Worm (Caenorhabditis elegans) whole organism, L4 larva: Measurements from ENCODE around the gene gba-1.

ENCODE experiments used
- F37D6.2 ChIP-seq: sonication (generic microtip); optimal IDR thresholded peaks from 2 replicates; lab custom pipeline; 2016; ENCODE audit warnings: mild to moderate bottlenecking, missing genetic modification characterization, missing compliant biosample characterization
- aha-1 ChIP-seq: fragments of 150-350 bp; peaks from one replicate; lab custom pipeline; 2014; ENCODE audit warnings: missing biosample characterization, missing genetic modification characterization
- aly-2 ChIP-seq: sonication (generic microtip); optimal IDR thresholded peaks from 2 replicates; lab custom pipeline; 2018; ENCODE audit warnings: missing biosample characterization, missing genetic modification characterization
- ama-1 ChIP-seq: fragments of 150-350 bp; optimal IDR thresholded peaks from 2 replicates; lab custom pipeline; 2014; ENCODE audit warnings: inconsistent platforms, mixed read lengths
- ceh-28 ChIP-seq: fragments of 150-350 bp; optimal IDR thresholded peaks from 2 replicates; lab custom pipeline; 2014; ENCODE audit warnings: missing biosample characterization, missing genetic modification reagents, missing genetic modification characterization
- ceh-62 ChIP-seq: sonication (generic microtip); optimal IDR thresholded peaks from 2 replicates; lab custom pipeline; 2017; ENCODE audit warnings: missing biosample characterization, missing genetic modification characterization
- ceh-82 ChIP-seq: sonication (generic microtip); optimal IDR thresholded peaks from 2 replicates; lab custom pipeline; 2017; ENCODE audit warnings: missing biosample characterization, missing genetic modification characterization
- ces-1 ChIP-seq: fragments of 150-350 bp; sonication (generic microtip); optimal IDR thresholded peaks from 4 replicates; lab custom pipeline; 2014; ENCODE audit warnings: missing biosample characterization, missing genetic modification reagents, missing genetic modification characterization
- dmd-6 ChIP-seq: fragments of 200-800 bp; sonication (Bioruptor generic); IDR thresholded peaks from 2 replicates; pipeline ENCODE4 v1.3.6; 2022; ENCODE audit warnings: missing genetic modification reagents, missing genetic modification characterization, missing compliant biosample characterization
- mdl-1 ChIP-seq, 2 experiments: fragments of 150-350 bp in 1 of 2; sonication (generic microtip) in 1 of 2; optimal IDR thresholded peaks; 2 replicates each; lab custom pipeline; 2014 to 2017; ENCODE audit warnings: missing biosample characterization in 2 of 2, missing genetic modification characterization in 2 of 2
- mep-1 ChIP-seq: fragments of 150-350 bp; sonication (generic microtip); optimal IDR thresholded peaks from 3 replicates; lab custom pipeline; 2014; ENCODE audit warnings: missing biosample characterization, missing genetic modification characterization
- nhr-77 ChIP-seq: fragments of 150-350 bp; optimal IDR thresholded peaks from 2 replicates; lab custom pipeline; 2014; ENCODE audit warnings: missing biosample characterization, missing genetic modification characterization
- skn-1 ChIP-seq: fragments of 150-350 bp; optimal IDR thresholded peaks from 2 replicates; lab custom pipeline; 2014; ENCODE audit warnings: missing biosample characterization, missing genetic modification characterization

- TF ChIP-seq dmd-6 (GFP tag; lab: Robert Waterston, UW) (no peak), ces-1 (GFP tag; lab: Kevin White, UChicago) (no peak), ama-1 (lab: Kevin White, UChicago) (no peak), nhr-77 (no peak), ceh-28 (tag; lab: Kevin White, UChicago) (no peak), aly-2 (no peak), ceh-62 (tag; lab: Kevin White, UChicago) (no peak), F37D6.2 (no peak), mdl-1 (tag; optimal IDR thresholded peaks at IDR 0.05; lab: Kevin White, UChicago) (no peak), aha-1 (tag; lab: Kevin White, UChicago) (no peak), mep-1 (no peak), skn-1 (tag; lab: Kevin White, UChicago) (no peak), ceh-82 (no peak)
Observed at ce11 chrII:2135604-2136003, 40.9 kb upstream of the gba-1 start, which contains the start of gene hpo-7.
